Worm (Caenorhabditis elegans) whole organism, early embryonic: Measurements from ENCODE around the gene F23B2.10.

Experiments used
- B0310.2 ChIP-seq: sonication (generic microtip); optimal IDR thresholded peaks from 2 replicates; lab custom pipeline; 2016; ENCODE audit warnings: mild to moderate bottlenecking, missing genetic modification characterization, missing compliant biosample characterization
- ama-1 ChIP-seq: fragments of 150-350 bp; optimal IDR thresholded peaks from 2 replicates; lab custom pipeline; 2014
- ceh-36 ChIP-seq: sonication (generic microtip); optimal IDR thresholded peaks from 2 replicates; lab custom pipeline; 2016; ENCODE audit warnings: missing genetic modification characterization, inconsistent platforms, missing compliant biosample characterization
- ets-7 ChIP-seq: sonication (generic microtip); optimal IDR thresholded peaks from 2 replicates; lab custom pipeline; 2016; ENCODE audit warnings: missing genotype, missing genetic modification characterization, missing compliant biosample characterization
- flt-1 ChIP-seq: fragments of 200-800 bp; sonication (Bioruptor generic); IDR thresholded peaks from 2 replicates; pipeline ENCODE4 v1.3.6; 2022; ENCODE audit warnings: missing genetic modification characterization, missing compliant biosample characterization
- hnd-1 ChIP-seq: sonication (generic microtip); optimal IDR thresholded peaks from 2 replicates; lab custom pipeline; 2016; ENCODE audit warnings: missing genetic modification characterization, missing compliant biosample characterization
- scrt-1 ChIP-seq: fragments of 200-800 bp; sonication (Bioruptor generic); IDR thresholded peaks from 2 replicates; pipeline ENCODE4 v1.3.6; 2022; ENCODE audit warnings: missing genetic modification characterization, missing compliant biosample characterization
- sea-1 ChIP-seq: fragments of 200-800 bp; sonication (Bioruptor generic); conservative IDR thresholded peaks from 2 replicates; pipeline ENCODE4 v1.3.6; 2022; ENCODE audit warnings: missing genetic modification characterization, missing compliant biosample characterization
- tbx-11 ChIP-seq: fragments of 200-800 bp; sonication (Bioruptor generic); IDR thresholded peaks from 2 replicates; pipeline ENCODE4 v1.3.6; 2022; ENCODE audit warnings: missing genetic modification characterization, missing compliant biosample characterization

ce11 chrIV:9165681-9166080 lies 11.5 kb upstream of the F23B2.10 start, which contains the start of gene C07C7.3:
- TF ChIP-seq scrt-1 (no peak), ama-1 (lab: Kevin White, UChicago) (no peak), ets-7 (tag; lab: Kevin White, UChicago) (no peak), tbx-11 (GFP tag; lab: Robert Waterston, UW) (no peak), ceh-36 (tag; lab: Kevin White, UChicago) (no peak), sea-1 (no peak), flt-1 (no peak), B0310.2 (no peak), hnd-1 (tag; lab: Kevin White, UChicago) (no peak)
